Fruit fly (Drosophila melanogaster) whole organism, prepupa: ENCODE measurements around the gene CG31459.

ENCODE experiments used
- Blimp-1 ChIP-seq: fragments of 200-800 bp; sonication (Bioruptor generic); optimal IDR thresholded peaks from 3 replicates; lab custom pipeline; 2017; ENCODE audit warnings: missing biosample characterization, missing genetic modification characterization, mild to moderate bottlenecking, moderate library complexity, missing genetic modification reagents
- CG31627 ChIP-seq: fragments of 200-800 bp; sonication (Bioruptor generic); optimal IDR thresholded peaks from 3 replicates; lab custom pipeline; 2016; ENCODE audit warnings: missing biosample characterization, missing genetic modification characterization
- CG6792 ChIP-seq: fragments of 200-800 bp; sonication (Bioruptor generic); optimal IDR thresholded peaks from 3 replicates; lab custom pipeline; 2016; ENCODE audit warnings: missing biosample characterization, missing genetic modification characterization
- CG8319 ChIP-seq: fragments of 200-800 bp; sonication (Bioruptor generic); optimal IDR thresholded peaks from 3 replicates; lab custom pipeline; 2016; ENCODE audit warnings: missing biosample characterization, missing genetic modification characterization
- Eip78C ChIP-seq: fragments of 200-800 bp; sonication (Bioruptor generic); peaks from one replicate; lab custom pipeline; 2016; ENCODE audit warnings: missing biosample characterization, missing genetic modification characterization
- Lpt ChIP-seq: fragments of 200-800 bp; sonication (Bioruptor generic); optimal IDR thresholded peaks from 3 replicates; lab custom pipeline; 2016; ENCODE audit warnings: missing biosample characterization, missing genetic modification characterization
- eg ChIP-seq: fragments of 200-800 bp; sonication (Bioruptor generic); IDR thresholded peaks from 3 replicates; pipeline ENCODE4 v1.3.6; 2022; ENCODE audit warnings: missing biosample characterization, missing genetic modification characterization

CG31459 gene

dm6 chr3R:19891363-19891762, 50.7 kb downstream of the CG31459 start:
- TF ChIP-seq CG6792 (GFP tag; lab: Kevin White, UChicago) (no peak), CG8319 (no peak), Eip78C (peak; percentile 59), Blimp-1 (GFP tag; lab: Kevin White, UChicago) (no peak), Lpt (GFP tag; lab: Kevin White, UChicago) (no peak), eg (0 out of 3 replicates have a peak, but pooled peaks have one; percentile 26), CG31627 (GFP tag; lab: Kevin White, UChicago) (no peak)
- TF ChIP-seq, all 60 proteins: peak for 2
